Worm (Caenorhabditis elegans) whole organism, L2 larva: ENCODE measurements around the gene F42G10.1.

Experiments used
- C34F6.9 ChIP-seq: fragments of 150-350 bp; optimal IDR thresholded peaks from 2 replicates; lab custom pipeline; 2014; ENCODE audit warnings: missing biosample characterization, missing genetic modification characterization
- F13H6.1 ChIP-seq: sonication (generic microtip); optimal IDR thresholded peaks from 2 replicates; lab custom pipeline; 2016; ENCODE audit warnings: missing genetic modification characterization, missing compliant biosample characterization
- R02D3.7 ChIP-seq: fragments of 150-350 bp; optimal IDR thresholded peaks from 2 replicates; lab custom pipeline; 2014; ENCODE audit warnings: missing biosample characterization, missing genetic modification characterization
- Y55F3AM.14 ChIP-seq: fragments of 200-800 bp; sonication (Bioruptor generic); optimal IDR thresholded peaks from 2 replicates; lab custom pipeline; 2018; ENCODE audit warnings: mild to moderate bottlenecking, missing genetic modification characterization, missing compliant biosample characterization
- ZK546.5 ChIP-seq: sonication (generic microtip); optimal IDR thresholded peaks from 2 replicates; lab custom pipeline; 2017; ENCODE audit warnings: missing biosample characterization, missing genetic modification characterization
- alr-1 ChIP-seq: fragments of 150-350 bp; optimal IDR thresholded peaks from 2 replicates; lab custom pipeline; 2014; ENCODE audit warnings: missing biosample characterization, missing genetic modification characterization
- aly-2 ChIP-seq: fragments of 150-350 bp; optimal IDR thresholded peaks from 2 replicates; lab custom pipeline; 2014; ENCODE audit warnings: missing biosample characterization, missing genetic modification characterization
- ama-1 ChIP-seq: fragments of 150-350 bp; optimal IDR thresholded peaks from 2 replicates; lab custom pipeline; 2018; ENCODE audit warnings: inconsistent platforms
- blmp-1 ChIP-seq: sonication (generic microtip); optimal IDR thresholded peaks from 2 replicates; lab custom pipeline; 2017; ENCODE audit warnings: missing genetic modification characterization, mild to moderate bottlenecking, missing compliant biosample characterization, antibody characterized with exemption, moderate library complexity; ENCODE audit not compliant: insufficient read depth
- ceh-82 ChIP-seq: fragments of 150-350 bp; optimal IDR thresholded peaks from 2 replicates; lab custom pipeline; 2014; ENCODE audit warnings: missing biosample characterization, missing genetic modification characterization
- crh-2 ChIP-seq: sonication (generic microtip); optimal IDR thresholded peaks from 2 replicates; lab custom pipeline; 2017; ENCODE audit warnings: missing biosample characterization, missing genetic modification characterization
- egl-27 ChIP-seq: sonication (generic microtip); optimal IDR thresholded peaks from 3 replicates; lab custom pipeline; 2017; ENCODE audit warnings: missing biosample characterization, missing genetic modification reagents, missing genetic modification characterization
- elt-1 ChIP-seq: fragments of 150-350 bp; optimal IDR thresholded peaks from 2 replicates; lab custom pipeline; 2014; ENCODE audit warnings: missing biosample characterization, missing genetic modification characterization
- elt-3 ChIP-seq: sonication (generic microtip); optimal IDR thresholded peaks from 2 replicates; lab custom pipeline; 2017; ENCODE audit warnings: missing biosample characterization, missing genetic modification characterization
- fos-1 ChIP-seq: fragments of 150-350 bp; optimal IDR thresholded peaks from 2 replicates; lab custom pipeline; 2014; ENCODE audit warnings: missing biosample characterization, missing genetic modification characterization
- gmeb-1 ChIP-seq: fragments of 150-350 bp; optimal IDR thresholded peaks from 2 replicates; lab custom pipeline; 2014; ENCODE audit warnings: missing biosample characterization, missing genetic modification characterization
- lin-39 ChIP-seq: fragments of 150-350 bp; optimal IDR thresholded peaks from 2 replicates; lab custom pipeline; 2014; ENCODE audit warnings: missing biosample characterization, missing genetic modification reagents, missing genetic modification characterization
- mdl-1 ChIP-seq, 2 experiments: fragments of 150-350 bp in 1 of 2; sonication (generic microtip) in 1 of 2; optimal IDR thresholded peaks; 2 replicates each; lab custom pipeline; 2017; ENCODE audit warnings: missing biosample characterization in 2 of 2, missing genetic modification characterization in 2 of 2
- nhr-11 ChIP-seq: fragments of 150-350 bp; optimal IDR thresholded peaks from 2 replicates; lab custom pipeline; 2014; ENCODE audit warnings: missing biosample characterization, missing genetic modification characterization
- nhr-12 ChIP-seq: fragments of 150-350 bp; optimal IDR thresholded peaks from 2 replicates; lab custom pipeline; 2014; ENCODE audit warnings: missing biosample characterization, missing genetic modification characterization
- nhr-129 ChIP-seq: fragments of 150-350 bp; optimal IDR thresholded peaks from 2 replicates; lab custom pipeline; 2014; ENCODE audit warnings: missing biosample characterization, missing genetic modification characterization
- nhr-21 ChIP-seq: fragments of 150-350 bp; optimal IDR thresholded peaks from 2 replicates; lab custom pipeline; 2014; ENCODE audit warnings: missing biosample characterization, missing genetic modification characterization
- nhr-23 ChIP-seq: fragments of 150-350 bp; optimal IDR thresholded peaks from 2 replicates; lab custom pipeline; 2014; ENCODE audit warnings: missing biosample characterization, missing genetic modification reagents, missing genetic modification characterization
- nhr-237 ChIP-seq: fragments of 150-350 bp; optimal IDR thresholded peaks from 2 replicates; lab custom pipeline; 2014; ENCODE audit warnings: missing biosample characterization, missing genetic modification characterization
- nhr-25 ChIP-seq: fragments of 150-350 bp; sonication (generic microtip); optimal IDR thresholded peaks from 3 replicates; lab custom pipeline; 2014; ENCODE audit warnings: missing biosample characterization, missing genetic modification characterization
- nhr-6 ChIP-seq: fragments of 150-350 bp; optimal IDR thresholded peaks from 2 replicates; lab custom pipeline; 2014; ENCODE audit warnings: missing biosample characterization, missing genetic modification characterization
- nhr-77 ChIP-seq: fragments of 150-350 bp; optimal IDR thresholded peaks from 2 replicates; lab custom pipeline; 2014; ENCODE audit warnings: missing biosample characterization, missing genetic modification characterization
- peb-1 ChIP-seq: fragments of 150-350 bp; optimal IDR thresholded peaks from 2 replicates; lab custom pipeline; 2014; ENCODE audit warnings: missing biosample characterization, missing genetic modification characterization
- skn-1 ChIP-seq: sonication (generic microtip); optimal IDR thresholded peaks from 2 replicates; lab custom pipeline; 2017; ENCODE audit warnings: missing biosample characterization, missing genetic modification characterization
- sma-3 ChIP-seq: sonication (generic microtip); optimal IDR thresholded peaks from 2 replicates; lab custom pipeline; 2016; ENCODE audit warnings: missing genetic modification reagents, missing genetic modification characterization, missing compliant biosample characterization
- sma-9 ChIP-seq, 2 experiments: fragments of 150-350 bp in 1 of 2; sonication (generic microtip) in 1 of 2; optimal IDR thresholded peaks; 2 replicates each; lab custom pipeline; 2014 to 2016; ENCODE audit warnings: missing genetic modification characterization in 2 of 2, mild to moderate bottlenecking in 1 of 2, missing biosample characterization in 1 of 2, missing compliant biosample characterization in 1 of 2, missing genetic modification reagents in 1 of 2, moderate library complexity in 1 of 2
- snpc-4 ChIP-seq: fragments of 150-350 bp; optimal IDR thresholded peaks from 2 replicates; lab custom pipeline; 2014; ENCODE audit warnings: missing biosample characterization, missing genetic modification characterization
- zag-1 ChIP-seq: fragments of 150-350 bp; optimal IDR thresholded peaks from 2 replicates; lab custom pipeline; 2014; ENCODE audit warnings: missing biosample characterization, missing genetic modification characterization
- ztf-11 ChIP-seq: sonication (generic microtip); optimal IDR thresholded peaks from 2 replicates; lab custom pipeline; 2017; ENCODE audit warnings: missing biosample characterization, missing genetic modification characterization

The F42G10.1 gene

ce11 chrX:10053742-10054409 is 31.9 kb upstream of the F42G10.1 start, which contains the start of gene cbs-1:
Gene cbs-1, plus strand, starts transcription at chrX:10054275.
- TF ChIP-seq fos-1 (peak; percentile 65), sma-9 (GFP tag; optimal IDR thresholded peaks at IDR 0.05; lab: Kevin White, UChicago) (peak; percentile 17), sma-9 (tag; optimal IDR thresholded peaks at IDR 0.05; lab: Kevin White, UChicago) (no peak), aly-2 (tag; lab: Kevin White, UChicago) (no peak), ama-1 (lab: Kevin White, UChicago) (peak; percentile 18), nhr-25 (tag; lab: Kevin White, UChicago) (peak; percentile 54)
- TF ChIP-seq, all 48 proteins: peak for 4

- no peak for TF ChIP-seq egl-27 (tag; lab: Kevin White, UChicago)
- no peak for TF ChIP-seq nhr-237 (tag; lab: Kevin White, UChicago)
- TF ChIP-seq alr-1 (tag; lab: Kevin White, UChicago), result no peak
- peak; percentile 70 for TF ChIP-seq fos-1
- TF ChIP-seq nhr-129 (tag; lab: Kevin White, UChicago), result peak; percentile 47
- no peak for TF ChIP-seq R02D3.7 (tag; lab: Kevin White, UChicago)
- peak; percentile 76 for TF ChIP-seq crh-2 (tag; lab: Kevin White, UChicago)
- TF ChIP-seq C34F6.9 (tag; lab: Kevin White, UChicago), result peak; percentile 33
- TF ChIP-seq skn-1 (tag; lab: Kevin White, UChicago), result peak; percentile 4
- peak; percentile 77 for TF ChIP-seq blmp-1
- peak; percentile 28 for TF ChIP-seq Y55F3AM.14 (GFP tag; lab: Kevin White, UChicago)
- TF ChIP-seq sma-9 (GFP tag; optimal IDR thresholded peaks at IDR 0.05; lab: Kevin White, UChicago), result peak; percentile 92
- no peak for TF ChIP-seq sma-9 (tag; optimal IDR thresholded peaks at IDR 0.05; lab: Kevin White, UChicago)
- TF ChIP-seq nhr-21 (tag; lab: Kevin White, UChicago), result peak; percentile 59
- TF ChIP-seq ceh-82 (tag; lab: Kevin White, UChicago), result no peak
- TF ChIP-seq ama-1 (lab: Kevin White, UChicago), result no peak
- TF ChIP-seq gmeb-1 (tag; lab: Kevin White, UChicago), result peak; percentile 26
- TF ChIP-seq sma-3, result peak; percentile 88
- no peak for TF ChIP-seq lin-39
- peak; percentile 73 for TF ChIP-seq F13H6.1 (tag; lab: Kevin White, UChicago)
- TF ChIP-seq mdl-1 (tag; optimal IDR thresholded peaks at IDR 0.05; lab: Kevin White, UChicago), result peak in 1 of 2 experiments; percentile 44
- TF ChIP-seq nhr-25 (tag; lab: Kevin White, UChicago), result peak; percentile 72
Measured at ce11 chrX:10051625-10052024, 29.7 kb upstream of the F42G10.1 start.

ce11 chrX:10049160-10049559 is 27.2 kb upstream of the F42G10.1 start, which contains the start of gene gnrr-3:
Gene gnrr-3, plus strand, starts transcription at chrX:10049460.
- TF ChIP-seq nhr-11 (tag; lab: Kevin White, UChicago) (no peak), ZK546.5 (tag; lab: Kevin White, UChicago) (no peak), zag-1 (no peak), elt-1 (tag; lab: Kevin White, UChicago) (no peak), nhr-12 (no peak), elt-3 (no peak), nhr-25 (tag; lab: Kevin White, UChicago) (no peak), alr-1 (tag; lab: Kevin White, UChicago) (no peak), skn-1 (tag; lab: Kevin White, UChicago) (no peak), R02D3.7 (tag; lab: Kevin White, UChicago) (no peak), gmeb-1 (tag; lab: Kevin White, UChicago) (no peak), crh-2 (tag; lab: Kevin White, UChicago) (no peak), nhr-237 (tag; lab: Kevin White, UChicago) (no peak), nhr-129 (tag; lab: Kevin White, UChicago) (no peak), ztf-11 (no peak), nhr-77 (tag; lab: Kevin White, UChicago) (no peak), nhr-23 (no peak), nhr-6 (tag; lab: Kevin White, UChicago) (no peak), C34F6.9 (tag; lab: Kevin White, UChicago) (no peak)

ce11 chrX:10047325-10047724 is 25.4 kb upstream of the F42G10.1 start, which contains the start of gene ZC374.2:
Gene ZC374.2, minus strand, starts transcription at chrX:10047425.
- TF ChIP-seq skn-1 (tag; lab: Kevin White, UChicago), result no peak
- no peak for TF ChIP-seq nhr-11 (tag; lab: Kevin White, UChicago)
- TF ChIP-seq, all 48 proteins: peak for 0

ce11 chrX:10044473-10044872 is 22.5 kb upstream of the F42G10.1 start:
- no peak for TF ChIP-seq snpc-4 (tag; lab: Kevin White, UChicago)
- TF ChIP-seq mdl-1 (tag; optimal IDR thresholded peaks at IDR 0.05; lab: Kevin White, UChicago), result no peak
- no peak for TF ChIP-seq gmeb-1 (tag; lab: Kevin White, UChicago)
- no peak for TF ChIP-seq peb-1
- TF ChIP-seq crh-2 (tag; lab: Kevin White, UChicago), result no peak
- TF ChIP-seq nhr-12, result no peak
- TF ChIP-seq R02D3.7 (tag; lab: Kevin White, UChicago), result no peak
